Worm (Caenorhabditis elegans) whole organism, midembryonic: ENCODE measurements around the gene dli-1.

Experiments
- flt-1 ChIP-seq: fragments of 200-800 bp; sonication (Bioruptor generic); IDR thresholded peaks from 2 replicates; pipeline ENCODE4 v1.3.6; 2022; ENCODE audit warnings: missing genetic modification characterization, missing compliant biosample characterization
- klf-2 ChIP-seq: fragments of 200-800 bp; sonication (Bioruptor generic); conservative IDR thresholded peaks from 2 replicates; pipeline ENCODE4 v1.3.6; 2022; ENCODE audit warnings: missing genetic modification reagents, missing genetic modification characterization, missing compliant biosample characterization
- med-1 ChIP-seq: sonication (generic microtip); optimal IDR thresholded peaks from 2 replicates; lab custom pipeline; 2017; ENCODE audit warnings: missing genetic modification characterization, mild to moderate bottlenecking, missing compliant biosample characterization, antibody characterized with exemption, missing genetic modification reagents; ENCODE audit not compliant: insufficient read depth
- ref-1 ChIP-seq: fragments of 200-800 bp; sonication (Bioruptor generic); conservative IDR thresholded peaks from 2 replicates; pipeline ENCODE4 v1.3.6; 2022; ENCODE audit warnings: missing genetic modification reagents, missing genetic modification characterization, missing compliant biosample characterization
- ztf-23 ChIP-seq: fragments of 200-800 bp; sonication (Bioruptor generic); IDR thresholded peaks from 2 replicates; pipeline ENCODE4 v1.3.6; 2022; ENCODE audit warnings: missing genetic modification reagents, missing genetic modification characterization, missing compliant biosample characterization
- ztf-29 ChIP-seq: fragments of 200-800 bp; sonication (Bioruptor generic); IDR thresholded peaks from 2 replicates; pipeline ENCODE4 v1.3.6; 2022; ENCODE audit warnings: missing genetic modification reagents, missing genetic modification characterization, missing compliant biosample characterization

DNA sequence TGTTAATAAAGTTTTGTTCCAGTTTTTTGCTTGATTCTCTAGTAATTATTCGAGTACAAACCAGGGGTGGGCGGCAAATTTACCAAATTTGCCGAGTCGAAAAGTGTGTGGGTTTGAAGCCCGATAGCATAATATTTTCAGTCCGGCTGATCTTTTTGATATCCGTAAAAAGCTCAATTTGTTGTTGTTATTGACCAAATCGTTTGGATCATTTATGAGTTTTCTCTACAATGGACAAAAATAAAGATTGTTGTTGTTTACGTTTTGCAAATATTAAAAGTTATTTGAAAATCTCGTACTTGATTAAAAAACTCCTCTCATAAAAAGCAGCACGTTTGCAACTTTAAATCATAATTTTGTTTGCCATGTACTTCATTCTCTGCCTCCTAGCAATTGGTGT, 42.6 kb downstream of the dli-1 start, which contains the start of gene scl-1:
- TF ChIP-seq klf-2 (GFP tag; lab: Robert Waterston, UW) (no peak), flt-1 (GFP tag; lab: Robert Waterston, UW) (no peak), ztf-23 (GFP tag; lab: Robert Waterston, UW) (no peak), med-1 (GFP tag; lab: Kevin White, UChicago) (no peak), ztf-29 (GFP tag; lab: Robert Waterston, UW) (no peak), ref-1 (GFP tag; lab: Robert Waterston, UW) (no peak)
